Worm (Caenorhabditis elegans) whole organism, young adult: Measurements from ENCODE around the gene brd-1.
A peak's percentile ranks its signal among the peaks of the same experiment; 100 is the strongest.

Source experiments
- B0261.1 ChIP-seq: sonication (generic microtip); optimal IDR thresholded peaks from 2 replicates; lab custom pipeline; 2016; ENCODE audit warnings: mild to moderate bottlenecking, missing genetic modification characterization, moderate library complexity, missing compliant biosample characterization
- C06A6.2 ChIP-seq: fragments of 200-800 bp; sonication (Bioruptor generic); conservative IDR thresholded peaks from 2 replicates; pipeline ENCODE4 v1.3.6; 2022; ENCODE audit warnings: missing genetic modification characterization, missing compliant biosample characterization
- D2030.7 ChIP-seq: fragments of 200-800 bp; sonication (Bioruptor generic); IDR thresholded peaks from 2 replicates; pipeline ENCODE4 v1.3.6; 2022; ENCODE audit warnings: missing genetic modification reagents, missing genetic modification characterization, missing compliant biosample characterization
- F22D6.2 ChIP-seq: sonication (generic microtip); optimal IDR thresholded peaks from 2 replicates; lab custom pipeline; 2016; ENCODE audit warnings: mild to moderate bottlenecking, missing genetic modification characterization, missing compliant biosample characterization
- F37B4.10 ChIP-seq: fragments of 200-800 bp; sonication (Bioruptor generic); IDR thresholded peaks from 2 replicates; pipeline ENCODE4 v1.3.6; 2022; ENCODE audit warnings: missing genetic modification characterization, missing compliant biosample characterization
- F55B11.4 ChIP-seq: sonication (generic microtip); optimal IDR thresholded peaks from 2 replicates; lab custom pipeline; 2016; ENCODE audit warnings: missing compliant biosample characterization, missing genetic modification characterization, borderline replicate concordance; ENCODE audit not compliant: insufficient read depth
- F57C9.4 ChIP-seq: sonication (generic microtip); optimal IDR thresholded peaks from 2 replicates; lab custom pipeline; 2017; ENCODE audit warnings: mild to moderate bottlenecking, missing genetic modification characterization, missing compliant biosample characterization
- K12H6.12 ChIP-seq: fragments of 200-800 bp; sonication (Bioruptor generic); optimal IDR thresholded peaks from 2 replicates; lab custom pipeline; 2018; ENCODE audit warnings: mild to moderate bottlenecking, missing genetic modification characterization, missing compliant biosample characterization
- T07F8.4 ChIP-seq: sonication (generic microtip); optimal IDR thresholded peaks from 2 replicates; lab custom pipeline; 2016; ENCODE audit warnings: mild to moderate bottlenecking, missing genetic modification characterization, moderate library complexity, missing compliant biosample characterization
- Y53F4B.3 ChIP-seq: fragments of 200-800 bp; sonication (Bioruptor generic); IDR thresholded peaks from 2 replicates; pipeline ENCODE4 v1.3.6; 2022; ENCODE audit warnings: missing genetic modification reagents, missing genetic modification characterization, missing compliant biosample characterization
- Y56A3A.18 ChIP-seq: fragments of 200-800 bp; sonication (Bioruptor generic); IDR thresholded peaks from 2 replicates; pipeline ENCODE4 v1.3.6; 2022; ENCODE audit warnings: missing genetic modification reagents, missing genetic modification characterization, missing compliant biosample characterization
- Y95B8A.8 ChIP-seq: fragments of 200-800 bp; sonication (Bioruptor generic); IDR thresholded peaks from 2 replicates; pipeline ENCODE4 v1.3.6; 2022; ENCODE audit warnings: missing genetic modification reagents, missing genetic modification characterization, missing compliant biosample characterization
- aptf-3 ChIP-seq: fragments of 200-800 bp; sonication (Bioruptor generic); IDR thresholded peaks from 2 replicates; pipeline ENCODE4 v1.3.6; 2022; ENCODE audit warnings: missing genetic modification characterization, missing compliant biosample characterization
- atf-7 ChIP-seq: sonication (generic microtip); optimal IDR thresholded peaks from 2 replicates; lab custom pipeline; 2017; ENCODE audit warnings: mild to moderate bottlenecking, missing genetic modification characterization, missing compliant biosample characterization
- athp-1 ChIP-seq: sonication (generic microtip); optimal IDR thresholded peaks from 2 replicates; lab custom pipeline; 2017; ENCODE audit warnings: mild to moderate bottlenecking, missing genetic modification characterization, missing compliant biosample characterization
- attf-6 ChIP-seq: fragments of 200-800 bp; sonication (Bioruptor generic); IDR thresholded peaks from 2 replicates; pipeline ENCODE4 v1.3.6; 2022; ENCODE audit warnings: missing genetic modification reagents, missing genetic modification characterization, missing compliant biosample characterization
- bed-2 ChIP-seq: fragments of 200-800 bp; sonication (Bioruptor generic); IDR thresholded peaks from 2 replicates; pipeline ENCODE4 v1.3.6; 2022; ENCODE audit warnings: missing genetic modification reagents, missing genetic modification characterization, missing compliant biosample characterization
- ceh-79 ChIP-seq: sonication (generic microtip); optimal IDR thresholded peaks from 2 replicates; lab custom pipeline; 2017; ENCODE audit warnings: mild to moderate bottlenecking, missing genetic modification characterization, missing compliant biosample characterization
- ceh-91 ChIP-seq: fragments of 200-800 bp; sonication (Bioruptor generic); IDR thresholded peaks from 2 replicates; pipeline ENCODE4 v1.3.6; 2022; ENCODE audit warnings: missing genetic modification reagents, missing genetic modification characterization, missing compliant biosample characterization
- chd-7 ChIP-seq: sonication (generic microtip); optimal IDR thresholded peaks from 2 replicates; lab custom pipeline; 2016; ENCODE audit warnings: mild to moderate bottlenecking, missing genetic modification characterization, moderate library complexity, missing compliant biosample characterization
- die-1 ChIP-seq: sonication (generic microtip); optimal IDR thresholded peaks from 2 replicates; lab custom pipeline; 2016; ENCODE audit warnings: missing genotype, mild to moderate bottlenecking, missing genetic modification characterization, missing compliant biosample characterization
- dpff-1 ChIP-seq: sonication (generic microtip); optimal IDR thresholded peaks from 2 replicates; lab custom pipeline; 2017; ENCODE audit warnings: mild to moderate bottlenecking, missing genetic modification characterization, missing compliant biosample characterization
- ekl-4 ChIP-seq: fragments of 200-800 bp; sonication (Bioruptor generic); IDR thresholded peaks from 2 replicates; pipeline ENCODE4 v1.3.6; 2022; ENCODE audit warnings: missing genetic modification reagents, missing genetic modification characterization, missing compliant biosample characterization
- fkh-3 ChIP-seq: sonication (generic microtip); optimal IDR thresholded peaks from 2 replicates; lab custom pipeline; 2016; ENCODE audit warnings: mild to moderate bottlenecking, missing genetic modification characterization, missing compliant biosample characterization
- him-1 ChIP-seq: sonication (generic microtip); optimal IDR thresholded peaks from 2 replicates; lab custom pipeline; 2016; ENCODE audit warnings: missing genotype, missing genetic modification reagents, missing genetic modification characterization, missing compliant biosample characterization
- hlh-12 ChIP-seq: sonication (generic microtip); optimal IDR thresholded peaks from 2 replicates; lab custom pipeline; 2016; ENCODE audit warnings: missing genetic modification characterization, missing compliant biosample characterization
- hlh-26 ChIP-seq: fragments of 200-800 bp; sonication (Bioruptor generic); conservative IDR thresholded peaks from 2 replicates; pipeline ENCODE4 v1.3.6; 2022; ENCODE audit warnings: missing genetic modification reagents, missing genetic modification characterization, missing compliant biosample characterization
- hrde-1 ChIP-seq: sonication (generic microtip); optimal IDR thresholded peaks from 2 replicates; lab custom pipeline; 2016; ENCODE audit warnings: missing genetic modification characterization, mild to moderate bottlenecking, missing compliant biosample characterization, moderate library complexity, missing genotype, missing genetic modification reagents, borderline replicate concordance
- hsf-1 ChIP-seq: fragments of 200-800 bp; sonication (Bioruptor generic); IDR thresholded peaks from 2 replicates; pipeline ENCODE4 v1.3.6; 2022; ENCODE audit warnings: missing genetic modification reagents, missing genetic modification characterization, missing compliant biosample characterization
- lag-1 ChIP-seq: fragments of 200-800 bp; sonication (Bioruptor generic); IDR thresholded peaks from 2 replicates; pipeline ENCODE4 v1.3.6; 2022; ENCODE audit warnings: missing genetic modification reagents, missing genetic modification characterization, missing compliant biosample characterization
- let-526 ChIP-seq: fragments of 200-800 bp; sonication (Bioruptor generic); IDR thresholded peaks from 2 replicates; pipeline ENCODE4 v1.3.6; 2022; ENCODE audit warnings: missing genetic modification reagents, missing genetic modification characterization, missing compliant biosample characterization
- lin-35 ChIP-seq, 3 experiments: fragments of 150-350 bp in 2 of 3; sonication (generic microtip) in 1 of 3; optimal IDR thresholded peaks; 2 replicates each; lab custom pipeline; 2014 to 2018; ENCODE audit warnings: missing biosample characterization in 3 of 3, missing genetic modification characterization in 3 of 3, missing genetic modification reagents in 3 of 3
- lsy-27 ChIP-seq: sonication (generic microtip); optimal IDR thresholded peaks from 2 replicates; lab custom pipeline; 2017; ENCODE audit warnings: missing genetic modification characterization, mild to moderate bottlenecking, missing compliant biosample characterization, antibody characterized with exemption, missing genotype, borderline replicate concordance; ENCODE audit not compliant: insufficient read depth
- madf-10 ChIP-seq: sonication (generic microtip); optimal IDR thresholded peaks from 2 replicates; lab custom pipeline; 2016; ENCODE audit warnings: mild to moderate bottlenecking, missing genetic modification characterization, missing compliant biosample characterization
- mes-4 ChIP-seq: sonication (generic microtip); optimal IDR thresholded peaks from 2 replicates; lab custom pipeline; 2016; ENCODE audit warnings: missing genotype, missing genetic modification characterization, missing compliant biosample characterization
- mxl-1 ChIP-seq: sonication (generic microtip); optimal IDR thresholded peaks from 2 replicates; lab custom pipeline; 2016; ENCODE audit warnings: missing genetic modification characterization, missing compliant biosample characterization
- nfyb-1 ChIP-seq: fragments of 200-800 bp; sonication (Bioruptor generic); IDR thresholded peaks from 2 replicates; pipeline ENCODE4 v1.3.6; 2022; ENCODE audit warnings: missing genetic modification reagents, missing genetic modification characterization, missing compliant biosample characterization
- nhr-27 ChIP-seq: fragments of 200-800 bp; sonication (Bioruptor generic); optimal IDR thresholded peaks from 2 replicates; lab custom pipeline; 2018; ENCODE audit warnings: mild to moderate bottlenecking, missing genetic modification characterization, moderate library complexity, missing compliant biosample characterization
- rcor-1 ChIP-seq: fragments of 200-800 bp; sonication (Bioruptor generic); IDR thresholded peaks from 2 replicates; pipeline ENCODE4 v1.3.6; 2022; ENCODE audit warnings: missing genetic modification reagents, missing genetic modification characterization, missing compliant biosample characterization
- rec-8 ChIP-seq, 2 experiments: sonication (generic microtip); optimal IDR thresholded peaks; 2 replicates each; lab custom pipeline; 2016; ENCODE audit warnings: mild to moderate bottlenecking in 2 of 2, missing genetic modification characterization in 2 of 2, missing genetic modification reagents in 2 of 2, missing genotype in 2 of 2, missing biosample characterization in 1 of 2, missing compliant biosample characterization in 1 of 2, moderate library complexity in 1 of 2
- sea-2 ChIP-seq: fragments of 200-800 bp; sonication (Bioruptor generic); IDR thresholded peaks from 2 replicates; pipeline ENCODE4 v1.3.6; 2022; ENCODE audit warnings: missing genetic modification characterization, missing compliant biosample characterization
- snpc-3.4 ChIP-seq: sonication (generic microtip); optimal IDR thresholded peaks from 2 replicates; lab custom pipeline; 2017; ENCODE audit warnings: missing genetic modification characterization, mild to moderate bottlenecking, missing compliant biosample characterization, antibody characterized with exemption, moderate library complexity, missing genotype, missing genetic modification reagents
- snpc-4 ChIP-seq, 5 experiments: fragments of 150-350 bp in 1 of 5; sonication (generic microtip) in 4 of 5; optimal IDR thresholded peaks; 2 replicates each; lab custom pipeline; 2014 to 2018; ENCODE audit warnings: missing genetic modification characterization in 5 of 5, missing biosample characterization in 3 of 5, antibody characterized with exemption in 2 of 5, mild to moderate bottlenecking in 2 of 5, missing compliant biosample characterization in 2 of 5, missing genotype in 2 of 5, moderate library complexity in 2 of 5, missing genetic modification reagents in 1 of 5
- somi-1 ChIP-seq: fragments of 200-800 bp; sonication (Bioruptor generic); optimal IDR thresholded peaks from 2 replicates; lab custom pipeline; 2018; ENCODE audit warnings: mild to moderate bottlenecking, missing genetic modification characterization, missing compliant biosample characterization
- xnd-1 ChIP-seq: sonication (generic microtip); optimal IDR thresholded peaks from 2 replicates; lab custom pipeline; 2016; ENCODE audit warnings: missing genotype, missing genetic modification reagents, missing genetic modification characterization, missing compliant biosample characterization
- zim-3 ChIP-seq: sonication (generic microtip); optimal IDR thresholded peaks from 2 replicates; lab custom pipeline; 2017; ENCODE audit warnings: mild to moderate bottlenecking, missing genetic modification characterization, moderate library complexity, missing compliant biosample characterization
- ztf-18 ChIP-seq: sonication (generic microtip); optimal IDR thresholded peaks from 2 replicates; lab custom pipeline; 2016; ENCODE audit warnings: missing genotype, mild to moderate bottlenecking, missing genetic modification characterization, missing compliant biosample characterization
- ztf-6 ChIP-seq: fragments of 200-800 bp; sonication (Bioruptor generic); IDR thresholded peaks from 2 replicates; pipeline ENCODE4 v1.3.6; 2022; ENCODE audit warnings: missing genetic modification reagents, missing genetic modification characterization, missing compliant biosample characterization

Gene brd-1

DNA sequence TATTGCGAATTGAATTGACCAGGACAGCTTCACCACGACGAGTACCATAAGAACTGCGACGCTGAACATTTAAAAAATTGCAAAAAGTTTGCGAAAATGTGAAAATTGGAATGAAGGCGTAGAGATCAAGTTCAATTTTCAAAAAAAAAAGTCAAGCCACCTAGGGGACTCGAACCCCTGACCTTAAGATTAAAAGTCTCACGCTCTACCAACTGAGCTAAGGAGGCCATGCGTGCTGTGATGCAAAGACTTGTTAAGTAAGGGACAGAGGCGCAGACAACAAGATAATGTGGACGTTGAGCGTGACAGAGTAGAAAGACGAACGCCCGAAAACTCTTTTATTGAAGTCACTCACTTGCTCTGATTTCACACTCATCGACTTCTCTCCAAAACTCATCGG lies 1.7 kb downstream of the brd-1 start (continued):
- TF ChIP-seq hsf-1 (GFP tag; lab: Robert Waterston, UW) (peak; percentile 64; the same call in 1 of the 2 replicates), snpc-4 (GFP tag; optimal IDR thresholded peaks at IDR 0.05; lab: Kevin White, UChicago) (peak; percentile 61), snpc-4 (tag; optimal IDR thresholded peaks at IDR 0.05; lab: Kevin White, UChicago) (peak in 1 of 4 experiments; percentile 54), lsy-27 (peak; percentile 64), hlh-26 (GFP tag; lab: Robert Waterston, UW) (no peak), atf-7 (tag; lab: Kevin White, UChicago) (no peak), nfyb-1 (GFP tag; lab: Robert Waterston, UW) (peak; percentile 81), ceh-79 (tag; lab: Kevin White, UChicago) (no peak), zim-3 (tag; lab: Kevin White, UChicago) (peak; percentile 47), K12H6.12 (tag; lab: Kevin White, UChicago) (peak; percentile 53), B0261.1 (peak; percentile 95), snpc-3.4 (peak; percentile 81), chd-7 (tag; lab: Kevin White, UChicago) (peak; percentile 58), attf-6 (GFP tag; lab: Robert Waterston, UW) (no peak), nhr-27 (tag; lab: Kevin White, UChicago) (peak; percentile 40), ekl-4 (GFP tag; lab: Robert Waterston, UW) (peak; percentile 64), bed-2 (GFP tag; lab: Robert Waterston, UW) (no peak), hrde-1 (tag; lab: Kevin White, UChicago) (peak; percentile 85), ceh-91 (GFP tag; lab: Robert Waterston, UW) (no peak), D2030.7 (peak; percentile 85), Y53F4B.3 (GFP tag; lab: Robert Waterston, UW) (peak; percentile 83; the same call in 1 of the 2 replicates), F57C9.4 (tag; lab: Kevin White, UChicago) (no peak), fkh-3 (peak; percentile 51), rec-8 (tag; optimal IDR thresholded peaks at IDR 0.05; lab: Kevin White, UChicago) (peak; percentile 36 to 83), C06A6.2 (peak; percentile 62), rcor-1 (peak; percentile 76), ztf-18 (tag; lab: Kevin White, UChicago) (peak; percentile 78), dpff-1 (tag; lab: Kevin White, UChicago) (no peak), him-1 (peak; percentile 43), Y95B8A.8 (0 out of 2 replicates have a peak, but pooled peaks have one; percentile 63), Y56A3A.18 (GFP tag; lab: Robert Waterston, UW) (peak; percentile 92), F37B4.10 (GFP tag; lab: Robert Waterston, UW) (0 out of 2 replicates have a peak, but pooled peaks have one; percentile 62), sea-2 (GFP tag; lab: Robert Waterston, UW) (no peak), mes-4 (tag; lab: Kevin White, UChicago) (peak; percentile 62), somi-1 (peak; percentile 26), madf-10 (tag; lab: Kevin White, UChicago) (peak; percentile 57), ztf-6 (GFP tag; lab: Robert Waterston, UW) (no peak), die-1 (tag; lab: Kevin White, UChicago) (peak; percentile 93), T07F8.4 (tag; lab: Kevin White, UChicago) (no peak), F22D6.2 (tag; lab: Kevin White, UChicago) (no peak), athp-1 (peak; percentile 63), F55B11.4 (tag; lab: Kevin White, UChicago) (no peak), hlh-12 (no peak), mxl-1 (tag; lab: Kevin White, UChicago) (peak; percentile 77), lag-1 (GFP tag; lab: Robert Waterston, UW) (0 out of 2 replicates have a peak, but pooled peaks have one; percentile 62), aptf-3 (GFP tag; lab: Robert Waterston, UW) (no peak), let-526 (peak; percentile 71; the same call in 1 of the 2 replicates), lin-35 (GFP tag; optimal IDR thresholded peaks at IDR 0.05; lab: Kevin White, UChicago) (peak in 1 of 3 experiments; percentile 60), xnd-1 (tag; lab: Kevin White, UChicago) (no peak)
